Worm (Caenorhabditis elegans): ENCODE data around the gene glb-6.

glb-6 gene

DNA sequence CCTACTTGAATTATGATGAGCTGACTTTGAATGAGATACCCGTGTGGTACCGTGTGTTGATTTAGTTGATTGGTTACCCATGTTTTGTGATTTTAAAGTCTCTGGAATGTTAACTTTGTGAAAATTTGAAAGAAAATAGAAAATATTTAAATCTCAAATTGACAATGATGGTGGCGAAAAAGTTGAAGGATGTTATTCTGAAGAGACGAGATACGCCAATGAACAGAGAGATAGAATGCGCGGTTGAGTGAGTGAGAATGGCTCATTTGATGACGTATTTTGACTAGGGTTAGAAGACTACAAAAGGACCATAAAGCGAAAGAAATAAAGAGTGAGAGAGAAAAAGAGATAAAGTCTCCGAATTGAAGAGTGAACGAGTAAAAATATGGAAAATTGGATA lies at the start of gene glb-6:
TSS of gene glb-6 (minus strand) at position 101 of the 400 bp plus-strand sequence.
- TF ChIP-seq ceh-82 (tag; optimal IDR thresholded peaks at IDR 0.05) (no peak), elt-3 (tag; optimal IDR thresholded peaks at IDR 0.05) (no peak), lin-13 (GFP tag; optimal IDR thresholded peaks at IDR 0.05) (no peak), nhr-10 (tag; optimal IDR thresholded peaks at IDR 0.05) (no peak), nhr-237 (tag; optimal IDR thresholded peaks at IDR 0.05) (no peak), ZK546.5 (tag; optimal IDR thresholded peaks at IDR 0.05) (no peak), sma-3 (GFP tag; optimal IDR thresholded peaks at IDR 0.05) (no peak)

DNA sequence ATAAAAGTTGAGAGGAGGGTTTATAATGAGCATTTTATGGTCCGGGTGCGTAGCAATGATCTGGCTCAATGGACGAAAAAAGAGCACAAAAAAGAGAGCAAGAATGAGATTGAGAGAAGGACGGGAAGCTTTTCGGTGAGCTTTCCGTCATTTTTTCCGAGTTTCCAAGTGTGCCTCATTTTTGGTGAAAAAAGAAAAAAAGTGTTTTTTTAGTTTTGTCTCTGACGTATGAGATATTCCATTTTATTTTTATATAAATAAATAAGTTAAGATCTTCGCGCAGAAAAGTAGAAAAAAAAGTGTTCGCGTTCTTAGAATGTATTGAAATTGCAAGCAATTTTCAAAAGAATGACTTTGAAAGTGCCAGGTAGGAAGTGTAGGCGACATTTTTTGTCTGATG lies 49.7 kb upstream of the glb-6 start, which contains the start of gene memb-2:
TSS of gene memb-2 (minus strand) at position 101 of the 400 bp plus-strand sequence.
- TF ChIP-seq Y55F3AM.14 (GFP tag; optimal IDR thresholded peaks at IDR 0.05) (no peak), nhr-21 (tag; optimal IDR thresholded peaks at IDR 0.05) (no peak)

DNA sequence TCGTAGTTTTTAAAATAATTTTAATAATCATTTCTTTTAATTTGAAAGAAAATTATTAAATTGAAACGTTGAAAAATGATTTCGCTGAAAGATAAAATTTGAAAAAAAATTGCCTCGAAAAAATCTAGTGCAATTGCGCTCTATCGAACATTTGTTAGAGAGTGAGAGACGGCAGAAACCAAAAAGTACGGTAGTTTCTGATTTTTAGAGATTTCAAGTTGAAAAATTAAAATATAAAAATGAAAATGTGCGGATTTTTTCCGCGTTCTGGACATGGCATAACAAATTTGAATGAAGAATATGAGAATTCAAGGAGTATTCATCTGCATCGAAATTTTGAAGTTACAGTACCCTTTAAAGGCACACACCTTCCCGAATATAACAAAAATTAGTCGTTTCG lies 49.0 kb upstream of the glb-6 start:
- TF ChIP-seq egl-27 (tag; optimal IDR thresholded peaks at IDR 0.05) (no peak), unc-39 (tag; optimal IDR thresholded peaks at IDR 0.05) (no peak), nhr-25 (tag; optimal IDR thresholded peaks at IDR 0.05) (no peak), zag-1 (tag; optimal IDR thresholded peaks at IDR 0.05) (no peak), lsy-2 (tag; optimal IDR thresholded peaks at IDR 0.05) (peak in 1 of 2 experiments; percentile 73), C34F6.9 (tag; optimal IDR thresholded peaks at IDR 0.05) (no peak), blmp-1 (tag; optimal IDR thresholded peaks at IDR 0.05; ENCODE audit: insufficient read depth) (no peak), peb-1 (tag; optimal IDR thresholded peaks at IDR 0.05) (no peak), nhr-11 (tag; optimal IDR thresholded peaks at IDR 0.05) (no peak), nhr-129 (tag; optimal IDR thresholded peaks at IDR 0.05) (no peak), alr-1 (tag; optimal IDR thresholded peaks at IDR 0.05) (no peak), unc-62 (GFP tag; optimal IDR thresholded peaks at IDR 0.05) (no peak), unc-55 (GFP tag; optimal IDR thresholded peaks at IDR 0.05) (peak; percentile 48), nhr-6 (tag; optimal IDR thresholded peaks at IDR 0.05) (no peak), sma-9 (GFP tag; optimal IDR thresholded peaks at IDR 0.05) (no peak), sma-9 (tag; optimal IDR thresholded peaks at IDR 0.05) (no peak)

DNA sequence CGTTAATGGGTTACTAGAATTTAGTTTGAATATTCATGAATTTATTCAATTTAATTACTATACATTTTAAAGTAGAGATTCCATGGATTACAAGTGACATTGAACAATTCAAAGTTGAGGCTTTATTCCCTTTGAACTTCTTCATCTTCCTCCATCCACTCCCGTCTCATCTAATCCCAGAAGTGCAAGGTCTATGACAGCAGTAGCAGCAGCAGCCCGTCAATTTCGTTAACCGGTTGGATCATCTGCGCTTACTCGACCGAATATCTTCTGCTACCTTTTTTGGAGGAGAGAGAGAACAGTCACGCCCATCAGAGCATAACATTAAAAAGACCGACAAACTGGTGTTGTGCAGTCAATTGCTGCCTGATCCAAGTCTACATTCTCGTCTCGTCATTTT lies 47.0 kb upstream of the glb-6 start, which contains the start of gene M03E7.2:
TSS of gene M03E7.2 (plus strand) at position 301 of the 400 bp plus-strand sequence.
- TF ChIP-seq nhr-21 (tag; optimal IDR thresholded peaks at IDR 0.05) (no peak), fos-1 (tag; optimal IDR thresholded peaks at IDR 0.05) (no peak), gmeb-1 (tag; optimal IDR thresholded peaks at IDR 0.05) (no peak), unc-62 (GFP tag; optimal IDR thresholded peaks at IDR 0.05) (no peak)

DNA sequence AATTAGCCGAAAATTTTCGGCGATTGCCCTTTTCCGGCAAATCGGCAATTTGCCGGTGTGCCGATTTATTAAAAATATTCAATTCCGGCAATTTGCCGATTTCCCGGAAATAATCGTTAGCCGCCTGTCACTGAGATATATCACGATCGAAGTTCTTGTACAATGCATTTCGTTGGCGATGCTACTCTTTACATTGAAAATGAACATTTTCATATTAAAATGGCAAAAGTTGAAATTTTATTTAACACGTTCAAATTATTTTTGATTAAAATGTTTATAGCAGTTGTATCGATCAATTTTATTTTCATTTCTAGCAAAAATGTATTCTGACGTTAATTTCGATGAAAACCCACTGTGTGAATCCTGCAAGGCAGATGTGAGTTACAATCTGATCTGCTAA lies 44.4 kb upstream of the glb-6 start, which contains the start of gene M03E7.3:
TSS of gene M03E7.3 (plus strand) at position 301 of the 400 bp plus-strand sequence.
- TF ChIP-seq zag-1 (tag; optimal IDR thresholded peaks at IDR 0.05) (no peak), ama-1 (optimal IDR thresholded peaks at IDR 0.05) (no peak), nhr-10 (tag; optimal IDR thresholded peaks at IDR 0.05) (no peak), lsy-2 (tag; optimal IDR thresholded peaks at IDR 0.05) (no peak), blmp-1 (tag; optimal IDR thresholded peaks at IDR 0.05; ENCODE audit: insufficient read depth) (no peak), skn-1 (tag; optimal IDR thresholded peaks at IDR 0.05) (no peak), unc-62 (GFP tag; optimal IDR thresholded peaks at IDR 0.05) (no peak), mdl-1 (tag; optimal IDR thresholded peaks at IDR 0.05) (no peak), ztf-4 (tag; optimal IDR thresholded peaks at IDR 0.05) (no peak), elt-3 (tag; optimal IDR thresholded peaks at IDR 0.05) (no peak), nhr-6 (tag; optimal IDR thresholded peaks at IDR 0.05) (no peak), egl-27 (tag; optimal IDR thresholded peaks at IDR 0.05) (no peak), aly-2 (tag; optimal IDR thresholded peaks at IDR 0.05) (no peak)

DNA sequence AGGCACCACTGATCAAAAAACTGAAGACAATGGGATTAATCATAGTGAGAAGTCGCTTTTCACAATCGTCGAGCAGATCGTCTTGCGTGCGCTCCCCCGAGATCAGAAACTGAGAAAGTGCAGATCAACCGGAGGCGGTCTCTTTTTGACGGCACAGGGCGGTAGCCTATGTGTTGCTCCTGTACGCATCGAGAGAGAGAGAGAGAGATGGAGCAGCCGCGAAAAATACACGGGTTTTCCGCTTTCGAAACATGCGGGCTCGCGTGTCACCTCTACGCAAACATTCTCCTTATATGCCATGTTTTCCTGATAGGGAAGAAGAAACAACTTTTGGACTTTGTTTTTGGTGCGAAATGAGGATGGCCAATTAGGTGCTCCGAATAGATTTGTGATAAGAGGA lies 42.8 kb upstream of the glb-6 start, which contains the start of gene lrpc-1:
TSS of gene lrpc-1 (minus strand) at position 101 of the 400 bp plus-strand sequence.
- TF ChIP-seq skn-1 (tag; optimal IDR thresholded peaks at IDR 0.05) (no peak), lin-11 (tag; optimal IDR thresholded peaks at IDR 0.05) (no peak), nhr-12 (tag; optimal IDR thresholded peaks at IDR 0.05) (no peak), mdl-1 (tag; optimal IDR thresholded peaks at IDR 0.05) (no peak), dmd-4 (tag; optimal IDR thresholded peaks at IDR 0.05) (no peak), mbf-1 (tag; optimal IDR thresholded peaks at IDR 0.05) (no peak), lin-39 (tag; optimal IDR thresholded peaks at IDR 0.05) (no peak)

Measured in whole organism, L2 larva.